Worm (Caenorhabditis elegans) whole organism, L4 larva: ENCODE data around the gene Y40H7A.10.
A peak's percentile ranks its signal among the peaks of the same experiment; 100 is the strongest.

Experiments
- D1046.2 ChIP-seq: fragments of 200-800 bp; sonication (Bioruptor generic); IDR thresholded peaks from 2 replicates; pipeline ENCODE4 v1.3.6; 2022; ENCODE audit warnings: missing genetic modification characterization, missing compliant biosample characterization
- F26F4.8 ChIP-seq: fragments of 200-800 bp; sonication (Bioruptor generic); conservative IDR thresholded peaks from 2 replicates; pipeline ENCODE4 v1.3.6; 2022; ENCODE audit warnings: missing genetic modification characterization, missing compliant biosample characterization
- R02D3.7 ChIP-seq: fragments of 150-350 bp; sonication (generic microtip); optimal IDR thresholded peaks from 3 replicates; lab custom pipeline; 2014; ENCODE audit warnings: missing biosample characterization, missing genetic modification characterization
- Y5F2A.4 ChIP-seq: fragments of 200-800 bp; sonication (Bioruptor generic); optimal IDR thresholded peaks from 2 replicates; lab custom pipeline; 2018; ENCODE audit warnings: mild to moderate bottlenecking, missing genetic modification characterization, missing compliant biosample characterization
- Y75B8A.6 ChIP-seq: fragments of 200-800 bp; sonication (Bioruptor generic); IDR thresholded peaks from 2 replicates; pipeline ENCODE4 v1.3.6; 2022; ENCODE audit warnings: missing genetic modification reagents, missing genetic modification characterization, missing compliant biosample characterization
- ZK337.2 ChIP-seq: fragments of 200-800 bp; sonication (Bioruptor generic); IDR thresholded peaks from 2 replicates; pipeline ENCODE4 v1.3.6; 2022; ENCODE audit warnings: missing genetic modification reagents, missing genetic modification characterization, missing compliant biosample characterization
- ceh-82 ChIP-seq: sonication (generic microtip); optimal IDR thresholded peaks from 2 replicates; lab custom pipeline; 2017; ENCODE audit warnings: missing biosample characterization, missing genetic modification characterization
- daf-16 ChIP-seq, 3 experiments: sonication (generic microtip); optimal IDR thresholded peaks; 2 replicates each; lab custom pipeline; 2016 to 2017; ENCODE audit warnings: missing genetic modification characterization in 3 of 3, missing genetic modification reagents in 3 of 3, mild to moderate bottlenecking in 2 of 3, missing compliant biosample characterization in 2 of 3, missing biosample characterization in 1 of 3, moderate library complexity in 1 of 3
- dmd-6 ChIP-seq: fragments of 200-800 bp; sonication (Bioruptor generic); IDR thresholded peaks from 2 replicates; pipeline ENCODE4 v1.3.6; 2022; ENCODE audit warnings: missing genetic modification reagents, missing genetic modification characterization, missing compliant biosample characterization
- dmd-8 ChIP-seq: fragments of 200-800 bp; sonication (Bioruptor generic); IDR thresholded peaks from 2 replicates; pipeline ENCODE4 v1.3.6; 2022; ENCODE audit warnings: missing genetic modification characterization, missing compliant biosample characterization
- dmd-9 ChIP-seq: fragments of 200-800 bp; sonication (Bioruptor generic); IDR thresholded peaks from 2 replicates; pipeline ENCODE4 v1.3.6; 2022; ENCODE audit warnings: missing genetic modification reagents, missing genetic modification characterization, missing compliant biosample characterization
- egl-27 ChIP-seq: sonication (generic microtip); optimal IDR thresholded peaks from 3 replicates; lab custom pipeline; 2017; ENCODE audit warnings: missing biosample characterization, missing genetic modification reagents, missing genetic modification characterization
- gei-8 ChIP-seq: fragments of 200-800 bp; sonication (Bioruptor generic); optimal IDR thresholded peaks from 2 replicates; lab custom pipeline; 2018; ENCODE audit warnings: mild to moderate bottlenecking, missing genetic modification characterization, missing compliant biosample characterization
- lsy-2 ChIP-seq, 2 experiments: fragments of 150-350 bp in 1 of 2; sonication (generic microtip) in 1 of 2; optimal IDR thresholded peaks; 2 replicates each; lab custom pipeline; 2014 to 2017; ENCODE audit warnings: missing biosample characterization in 2 of 2, missing genetic modification characterization in 2 of 2
- madf-9 ChIP-seq: fragments of 200-800 bp; sonication (Bioruptor generic); conservative IDR thresholded peaks from 2 replicates; pipeline ENCODE4 v1.3.6; 2022; ENCODE audit warnings: missing genetic modification reagents, missing genetic modification characterization, missing compliant biosample characterization
- nhr-11 ChIP-seq: fragments of 150-350 bp; optimal IDR thresholded peaks from 2 replicates; lab custom pipeline; 2014; ENCODE audit warnings: missing biosample characterization, missing genetic modification characterization
- nhr-111 ChIP-seq: fragments of 200-800 bp; sonication (Bioruptor generic); optimal IDR thresholded peaks from 2 replicates; lab custom pipeline; 2018; ENCODE audit warnings: mild to moderate bottlenecking, missing genetic modification characterization, missing compliant biosample characterization
- nhr-237 ChIP-seq: sonication (generic microtip); optimal IDR thresholded peaks from 2 replicates; lab custom pipeline; 2017; ENCODE audit warnings: missing biosample characterization, missing genetic modification characterization
- nhr-42 ChIP-seq: fragments of 200-800 bp; sonication (Bioruptor generic); IDR thresholded peaks from 2 replicates; pipeline ENCODE4 v1.3.6; 2022; ENCODE audit warnings: missing genetic modification characterization, missing compliant biosample characterization
- nhr-48 ChIP-seq: sonication (generic microtip); optimal IDR thresholded peaks from 2 replicates; lab custom pipeline; 2016; ENCODE audit warnings: mild to moderate bottlenecking, missing genetic modification characterization, missing compliant biosample characterization
- nhr-6 ChIP-seq: fragments of 150-350 bp; optimal IDR thresholded peaks from 2 replicates; lab custom pipeline; 2014; ENCODE audit warnings: missing biosample characterization, missing genetic modification characterization
- saeg-2 ChIP-seq: fragments of 200-800 bp; sonication (Bioruptor generic); IDR thresholded peaks from 2 replicates; pipeline ENCODE4 v1.3.6; 2022; ENCODE audit warnings: missing genetic modification reagents, missing genetic modification characterization, missing compliant biosample characterization
- sdz-12 ChIP-seq: fragments of 200-800 bp; sonication (Bioruptor generic); optimal IDR thresholded peaks from 2 replicates; lab custom pipeline; 2018; ENCODE audit warnings: mild to moderate bottlenecking, missing genetic modification characterization, missing compliant biosample characterization
- snpc-1.2 ChIP-seq: fragments of 200-800 bp; sonication (Bioruptor generic); IDR thresholded peaks from 2 replicates; pipeline ENCODE4 v1.3.6; 2022; ENCODE audit warnings: missing genetic modification reagents, missing genetic modification characterization, missing compliant biosample characterization
- vab-7 ChIP-seq: fragments of 200-800 bp; sonication (Bioruptor generic); IDR thresholded peaks from 2 replicates; pipeline ENCODE4 v1.3.6; 2022; ENCODE audit warnings: missing genetic modification reagents, missing genetic modification characterization, missing compliant biosample characterization
- zfp-2 ChIP-seq: sonication (generic microtip); optimal IDR thresholded peaks from 2 replicates; lab custom pipeline; 2016; ENCODE audit warnings: mild to moderate bottlenecking, missing genetic modification characterization, missing compliant biosample characterization

Y40H7A.10 gene

DNA sequence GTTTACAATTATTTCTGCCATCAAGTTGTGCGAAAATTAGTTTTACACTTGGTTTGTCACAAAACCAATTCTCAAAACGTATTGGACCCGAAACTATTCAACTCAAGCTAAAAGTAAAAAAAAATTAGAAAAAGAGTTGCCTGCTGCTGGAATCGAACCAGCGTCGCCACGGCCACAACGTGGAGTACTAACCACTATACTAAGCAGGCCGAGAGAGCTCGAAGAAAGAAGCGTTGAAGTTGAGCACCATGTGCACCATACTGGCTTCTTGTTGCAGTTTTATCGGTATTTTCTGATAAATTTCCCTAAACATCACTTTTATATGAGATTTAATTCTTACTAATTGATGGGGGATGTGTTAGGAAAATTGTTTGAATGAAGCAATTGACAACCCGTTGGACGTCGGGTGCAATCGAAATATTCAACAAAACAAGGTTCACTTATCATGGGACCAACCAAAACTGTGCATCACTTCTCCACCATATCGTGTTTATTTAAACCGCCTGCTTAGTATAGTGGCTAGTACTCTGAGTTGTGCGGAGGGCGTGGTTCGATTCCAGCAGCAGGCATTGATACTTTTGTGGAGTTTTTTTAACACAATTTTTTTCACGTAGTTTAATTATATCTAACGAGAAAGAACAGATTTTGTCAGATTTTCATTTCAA lies 27.7 kb downstream of the Y40H7A.10 start (continued):
- TF ChIP-seq nhr-237 = no peak
- no peak for TF ChIP-seq ceh-82 (tag; lab: Kevin White, UChicago)

DNA sequence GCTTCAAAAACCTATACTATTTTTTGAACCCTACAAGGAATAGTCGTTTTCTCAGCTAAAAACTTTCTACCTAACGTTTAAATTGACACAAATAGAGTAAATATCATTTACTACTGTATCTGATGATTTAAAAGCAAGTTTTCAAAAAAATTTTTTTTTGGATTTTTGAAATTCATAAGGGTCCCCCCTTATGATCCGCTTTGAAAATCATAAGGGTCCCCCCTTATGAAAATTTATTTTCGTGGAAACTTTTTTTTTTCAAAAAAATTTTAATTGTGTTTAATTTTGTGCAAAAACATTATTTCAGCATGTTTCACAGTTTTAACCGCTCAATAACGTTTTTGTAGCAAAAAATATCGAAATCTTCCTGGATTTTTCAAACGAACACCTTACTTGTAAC lies 31.3 kb downstream of the Y40H7A.10 start:
- peak; percentile 72; the same call in 1 of the 2 replicates for TF ChIP-seq snpc-1.2 (GFP tag; lab: Robert Waterston, UW)

DNA sequence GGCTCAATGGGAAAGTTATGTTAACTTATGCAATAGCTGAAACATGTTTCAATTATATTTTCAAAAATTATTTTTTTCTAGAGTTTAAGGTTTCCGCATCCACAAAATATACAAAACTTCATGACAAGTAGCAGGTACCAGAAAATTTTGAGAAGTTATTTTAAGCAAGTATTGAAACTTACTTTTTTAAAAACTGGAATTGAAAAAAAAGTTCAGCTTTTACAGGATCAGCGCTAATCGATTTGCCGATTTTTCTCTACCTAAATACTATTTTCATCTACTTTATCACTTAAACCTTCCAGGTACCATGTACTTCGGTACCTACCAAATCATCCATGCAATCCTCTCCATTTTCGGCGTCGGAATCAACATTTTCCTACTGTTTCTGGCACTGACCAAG lies 35.8 kb downstream of the Y40H7A.10 start, which contains the start of gene srd-23:
Gene srd-23, plus strand, starts transcription at position 301 of the 400 bp plus-strand sequence.
- TF ChIP-seq nhr-6 (tag; lab: Kevin White, UChicago) (no peak), nhr-42 (GFP tag; lab: Robert Waterston, UW) (no peak), Y75B8A.6 (GFP tag; lab: Robert Waterston, UW) (no peak), ZK337.2 (GFP tag; lab: Robert Waterston, UW) (no peak), egl-27 (tag; lab: Kevin White, UChicago) (no peak), F26F4.8 (GFP tag; lab: Robert Waterston, UW) (no peak), nhr-11 (tag; lab: Kevin White, UChicago) (no peak), dmd-6 (no peak), sdz-12 (no peak), gei-8 (no peak), lsy-2 (tag; optimal IDR thresholded peaks at IDR 0.05; lab: Kevin White, UChicago) (no peak), madf-9 (no peak), Y5F2A.4 (GFP tag; lab: Kevin White, UChicago) (no peak), dmd-9 (GFP tag; lab: Robert Waterston, UW) (no peak), nhr-48 (tag; lab: Kevin White, UChicago) (no peak), zfp-2 (no peak)

DNA sequence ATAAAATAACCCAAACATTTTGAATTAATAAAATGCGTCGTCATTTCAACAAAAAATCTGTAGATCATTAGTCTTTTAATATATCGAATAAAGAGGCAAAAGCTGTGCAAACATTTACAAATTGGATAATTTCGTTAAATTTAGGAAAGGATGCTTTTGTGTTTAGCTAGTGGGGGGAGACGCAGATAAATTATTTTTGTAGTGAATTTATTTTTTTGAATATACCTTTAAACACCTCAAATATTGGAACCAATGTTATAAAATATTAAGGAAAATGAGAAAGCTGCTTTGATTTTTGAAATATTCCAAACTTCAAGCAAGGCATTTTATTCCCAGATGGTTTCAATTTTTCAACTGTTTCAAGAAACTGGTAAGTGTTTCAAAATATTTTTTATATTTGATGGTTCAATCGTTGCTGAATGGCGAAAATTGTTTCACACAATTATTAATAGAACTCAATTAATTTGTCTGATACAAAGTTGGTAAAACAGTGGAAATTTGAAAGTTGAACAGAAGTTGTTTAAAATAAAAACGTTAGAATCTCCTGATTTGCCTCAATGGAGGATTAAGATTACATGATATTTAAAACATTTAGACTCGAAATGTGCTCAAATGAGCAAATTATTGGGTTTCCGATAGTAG lies 39.8 kb downstream of the Y40H7A.10 start, which contains the start of gene Y40H7A.4:
Gene Y40H7A.4, minus strand, starts transcription at position 51 of the 642 bp plus-strand sequence.
- TF ChIP-seq dmd-8 (GFP tag; lab: Robert Waterston, UW) (no peak), snpc-1.2 (GFP tag; lab: Robert Waterston, UW) (peak; percentile 72; the same call in 1 of the 2 replicates)

DNA sequence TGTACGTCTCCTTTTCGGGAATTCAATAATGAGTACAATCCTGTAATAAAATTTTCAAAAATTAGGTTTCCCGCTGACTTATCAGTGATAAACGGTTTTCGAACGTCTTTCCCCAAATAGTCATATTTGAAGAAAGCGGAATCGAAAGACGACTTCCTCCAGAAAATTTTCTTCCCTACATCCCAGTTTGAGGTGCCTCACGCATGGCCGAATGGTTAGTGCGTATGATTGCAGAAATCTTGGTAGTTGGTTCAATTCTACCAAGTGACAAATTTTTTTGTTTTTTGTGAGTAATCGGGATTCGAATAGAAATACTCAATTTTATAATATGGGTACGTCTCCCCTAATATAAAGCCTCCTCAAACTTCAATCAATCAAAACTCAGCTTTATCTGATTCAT lies 45.2 kb downstream of the Y40H7A.10 start:
- peak; percentile 97 for TF ChIP-seq snpc-1.2 (GFP tag; lab: Robert Waterston, UW)
- TF ChIP-seq madf-9 = 0 out of 2 replicates have a peak, but pooled peaks have one; percentile 12
- peak; percentile 57; the same call in 1 of the 2 replicates for TF ChIP-seq D1046.2

DNA sequence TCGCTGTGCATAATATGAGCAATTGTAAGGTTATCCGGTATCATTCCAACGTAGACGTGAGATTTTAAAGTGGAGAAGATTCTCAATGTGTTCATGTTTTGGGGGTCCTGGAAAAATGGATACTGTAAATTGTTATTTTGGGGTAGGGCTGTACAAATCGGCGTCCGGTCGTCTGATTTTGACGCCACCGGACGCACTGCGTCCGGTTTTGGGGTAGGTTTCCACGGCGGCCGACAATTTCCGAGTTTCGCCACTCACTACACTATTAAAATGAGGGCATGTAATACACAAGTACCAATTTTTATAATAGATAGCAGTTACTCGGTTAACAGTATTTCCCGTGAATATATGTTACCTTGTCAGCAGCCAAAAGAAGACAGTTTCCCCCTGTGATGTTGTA lies 47.0 kb downstream of the Y40H7A.10 start:
- TF ChIP-seq saeg-2 (GFP tag; lab: Robert Waterston, UW) (no peak), snpc-1.2 (GFP tag; lab: Robert Waterston, UW) (peak; percentile 98)

DNA sequence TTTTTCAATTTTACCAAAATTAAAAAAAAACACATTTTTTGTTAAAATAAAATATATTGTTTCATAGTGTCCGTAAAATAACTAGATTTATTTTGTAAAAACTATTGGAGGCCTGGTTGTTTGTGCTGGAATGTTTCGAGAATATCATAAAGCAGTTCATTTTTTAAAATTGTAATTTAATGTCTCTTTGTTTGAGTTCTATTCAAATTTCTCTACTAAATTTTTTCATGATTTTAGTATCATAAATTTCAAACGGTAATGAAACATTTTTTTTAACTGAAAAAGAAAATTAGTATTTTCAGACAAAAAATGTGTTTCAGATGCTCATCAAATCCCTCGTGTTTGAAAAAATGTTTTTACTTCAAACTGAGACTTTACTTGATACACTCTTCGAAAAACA lies 49.8 kb downstream of the Y40H7A.10 start:
- TF ChIP-seq snpc-1.2 (GFP tag; lab: Robert Waterston, UW) (peak; percentile 58; the same call in 1 of the 2 replicates), R02D3.7 (tag; lab: Kevin White, UChicago) (no peak), vab-7 (GFP tag; lab: Robert Waterston, UW) (no peak), nhr-111 (GFP tag; lab: Kevin White, UChicago) (no peak), daf-16 (GFP tag; optimal IDR thresholded peaks at IDR 0.05; lab: Kevin White, UChicago) (no peak), daf-16 (tag; optimal IDR thresholded peaks at IDR 0.05; lab: Kevin White, UChicago) (no peak)
- TF ChIP-seq, all 104 proteins: peak for 1
